Worm (Caenorhabditis elegans): ENCODE measurements around the gene K11C4.1.

ce11 chrV:6930284-6930683, 33.5 kb downstream of the K11C4.1 start:
- no peak for TF ChIP-seq die-1 (tag; optimal IDR thresholded peaks at IDR 0.05)
- no peak for TF ChIP-seq lin-54 (GFP tag; optimal IDR thresholded peaks at IDR 0.05)
- TF ChIP-seq egl-44 (GFP tag; IDR thresholded peaks at IDR 0.05), result no peak
